Worm (Caenorhabditis elegans) whole organism, L2 larva: ENCODE results near the gene Y61A9LA.12.

Experiments used
- R02D3.7 ChIP-seq: fragments of 150-350 bp; optimal IDR thresholded peaks from 2 replicates; lab custom pipeline; 2014; ENCODE audit warnings: missing biosample characterization, missing genetic modification characterization
- ZK546.5 ChIP-seq: sonication (generic microtip); optimal IDR thresholded peaks from 2 replicates; lab custom pipeline; 2017; ENCODE audit warnings: missing biosample characterization, missing genetic modification characterization
- ama-1 ChIP-seq: fragments of 150-350 bp; optimal IDR thresholded peaks from 2 replicates; lab custom pipeline; 2018; ENCODE audit warnings: inconsistent platforms
- blmp-1 ChIP-seq: sonication (generic microtip); optimal IDR thresholded peaks from 2 replicates; lab custom pipeline; 2017; ENCODE audit warnings: missing genetic modification characterization, mild to moderate bottlenecking, missing compliant biosample characterization, antibody characterized with exemption, moderate library complexity; ENCODE audit not compliant: insufficient read depth
- crh-2 ChIP-seq: sonication (generic microtip); optimal IDR thresholded peaks from 2 replicates; lab custom pipeline; 2017; ENCODE audit warnings: missing biosample characterization, missing genetic modification characterization
- elt-3 ChIP-seq: sonication (generic microtip); optimal IDR thresholded peaks from 2 replicates; lab custom pipeline; 2017; ENCODE audit warnings: missing biosample characterization, missing genetic modification characterization
- lin-39 ChIP-seq: fragments of 150-350 bp; optimal IDR thresholded peaks from 2 replicates; lab custom pipeline; 2014; ENCODE audit warnings: missing biosample characterization, missing genetic modification reagents, missing genetic modification characterization
- mab-5 ChIP-seq: fragments of 150-350 bp; optimal IDR thresholded peaks from 2 replicates; lab custom pipeline; 2014; ENCODE audit warnings: missing biosample characterization, missing genetic modification characterization
- mdl-1 ChIP-seq, 2 experiments: fragments of 150-350 bp in 1 of 2; sonication (generic microtip) in 1 of 2; optimal IDR thresholded peaks; 2 replicates each; lab custom pipeline; 2017; ENCODE audit warnings: missing biosample characterization in 2 of 2, missing genetic modification characterization in 2 of 2
- nhr-10 ChIP-seq: sonication (generic microtip); optimal IDR thresholded peaks from 2 replicates; lab custom pipeline; 2017; ENCODE audit warnings: missing biosample characterization, missing genetic modification characterization
- nhr-11 ChIP-seq: fragments of 150-350 bp; optimal IDR thresholded peaks from 2 replicates; lab custom pipeline; 2014; ENCODE audit warnings: missing biosample characterization, missing genetic modification characterization
- nhr-237 ChIP-seq: fragments of 150-350 bp; optimal IDR thresholded peaks from 2 replicates; lab custom pipeline; 2014; ENCODE audit warnings: missing biosample characterization, missing genetic modification characterization
- nhr-77 ChIP-seq: fragments of 150-350 bp; optimal IDR thresholded peaks from 2 replicates; lab custom pipeline; 2014; ENCODE audit warnings: missing biosample characterization, missing genetic modification characterization
- peb-1 ChIP-seq: fragments of 150-350 bp; optimal IDR thresholded peaks from 2 replicates; lab custom pipeline; 2014; ENCODE audit warnings: missing biosample characterization, missing genetic modification characterization

- TF ChIP-seq elt-3 (tag; lab: Kevin White, UChicago) (no peak), mab-5 (no peak), mdl-1 (tag; optimal IDR thresholded peaks at IDR 0.05; lab: Kevin White, UChicago) (no peak), ZK546.5 (tag; lab: Kevin White, UChicago) (no peak), nhr-10 (tag; lab: Kevin White, UChicago) (no peak), blmp-1 (no peak), nhr-11 (tag; lab: Kevin White, UChicago) (no peak), crh-2 (tag; lab: Kevin White, UChicago) (no peak), ama-1 (lab: Kevin White, UChicago) (no peak), R02D3.7 (tag; lab: Kevin White, UChicago) (no peak), lin-39 (no peak), nhr-237 (tag; lab: Kevin White, UChicago) (no peak), peb-1 (no peak), nhr-77 (tag; lab: Kevin White, UChicago) (no peak)
These were observed 18.3 kb downstream of the Y61A9LA.12 start for ce11 chrV:4571997-4572396.
